Worm (Caenorhabditis elegans) whole organism, L4/young adult: ENCODE measurements around the gene M03F8.6.

ENCODE experiments used
- dao-5 ChIP-seq: sonication (generic microtip); optimal IDR thresholded peaks from 2 replicates; lab custom pipeline; 2016; ENCODE audit warnings: missing genotype, missing genetic modification characterization, moderate library complexity, missing compliant biosample characterization
- him-1 ChIP-seq: sonication (generic microtip); optimal IDR thresholded peaks from 2 replicates; lab custom pipeline; 2016; ENCODE audit warnings: missing genotype, missing genetic modification reagents, missing genetic modification characterization, missing compliant biosample characterization

DNA sequence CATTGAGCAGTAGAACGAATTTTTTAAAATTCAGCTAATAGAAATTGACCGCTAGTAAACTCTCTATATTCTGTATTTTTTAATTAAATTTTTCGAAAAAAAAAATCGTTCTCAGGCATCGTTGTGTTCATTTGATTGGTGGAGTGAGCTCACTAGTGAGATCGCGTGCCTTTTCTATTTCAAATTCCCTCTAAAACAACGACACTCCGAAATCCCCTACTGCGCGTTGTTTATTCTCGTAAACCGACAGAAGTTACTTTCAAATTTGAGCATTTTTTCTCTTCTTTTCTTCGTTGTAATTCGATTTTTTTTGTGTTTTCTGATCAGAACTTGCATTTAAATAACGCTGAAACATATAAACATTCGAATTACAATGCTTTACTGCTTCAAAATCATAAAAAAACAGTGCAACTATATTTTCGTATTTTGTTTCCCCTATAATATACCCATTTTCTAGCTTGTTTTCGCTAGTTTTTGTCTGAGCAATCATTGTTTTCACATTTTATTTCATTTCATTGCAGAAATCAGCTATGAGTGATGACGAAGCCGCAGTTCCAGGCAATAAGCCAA is 15.1 kb downstream of the M03F8.6 start, which contains the start of gene syf-3:
- TF ChIP-seq dao-5 (no peak), him-1 (tag; lab: Kevin White, UChicago) (no peak)
